Fruit fly (Drosophila melanogaster) whole organism, embryonic: ENCODE results near the gene Egfrap.

Source experiments
- Atf6 ChIP-seq: fragments of 200-800 bp; sonication (Bioruptor generic); IDR thresholded peaks from 2 replicates; pipeline ENCODE4 v1.3.6; 2022; ENCODE audit warnings: missing biosample characterization, missing genetic modification characterization
- Awh ChIP-seq: fragments of 200-800 bp; sonication (Bioruptor generic); IDR thresholded peaks from 2 replicates; pipeline ENCODE4, ENCODE4 v1.3.6; 2022; ENCODE audit warnings: missing biosample characterization, missing genetic modification characterization
- B-H2 ChIP-seq: fragments of 200-800 bp; sonication (Bioruptor generic); optimal IDR thresholded peaks from 2 replicates; lab custom pipeline; 2018; ENCODE audit warnings: missing biosample characterization, mild to moderate bottlenecking, missing genetic modification characterization
- Blimp-1 ChIP-seq: fragments of 200-800 bp; sonication (Bioruptor generic); optimal IDR thresholded peaks from 3 replicates; lab custom pipeline; 2018; ENCODE audit warnings: missing biosample characterization, missing genetic modification characterization, mild to moderate bottlenecking, moderate library complexity, missing genetic modification reagents
- CG10147 ChIP-seq: fragments of 200-800 bp; sonication (Bioruptor generic); optimal IDR thresholded peaks from 2 replicates; lab custom pipeline; 2019; ENCODE audit warnings: missing biosample characterization, mild to moderate bottlenecking, missing genetic modification characterization, moderate library complexity
- CG10543 ChIP-seq: fragments of 200-800 bp; sonication (Bioruptor generic); optimal IDR thresholded peaks from 3 replicates; lab custom pipeline; 2017; ENCODE audit warnings: missing biosample characterization, mild to moderate bottlenecking, missing genetic modification characterization, moderate library complexity
- CG11695 ChIP-seq: fragments of 200-800 bp; sonication (Bioruptor generic); IDR thresholded peaks from 3 replicates; pipeline ENCODE4 v1.3.6; 2022; ENCODE audit warnings: missing biosample characterization, missing genetic modification characterization
- CG11696 ChIP-seq: fragments of 200-800 bp; sonication (Bioruptor generic); IDR thresholded peaks from 2 replicates; pipeline ENCODE4 v1.3.6; 2022; ENCODE audit warnings: missing biosample characterization, missing genetic modification characterization
- CG11723 ChIP-seq: fragments of 200-800 bp; sonication (Bioruptor generic); optimal IDR thresholded peaks from 2 replicates; lab custom pipeline; 2017; ENCODE audit warnings: missing biosample characterization, mild to moderate bottlenecking, missing genetic modification characterization
- CG12299 ChIP-seq: fragments of 200-800 bp; sonication (Bioruptor generic); optimal IDR thresholded peaks from 2 replicates; lab custom pipeline; 2018; ENCODE audit warnings: missing biosample characterization, mild to moderate bottlenecking, missing genetic modification characterization
- CG12769 ChIP-seq: fragments of 200-800 bp; sonication (Bioruptor generic); optimal IDR thresholded peaks from 2 replicates; lab custom pipeline; 2019; ENCODE audit warnings: missing biosample characterization, mild to moderate bottlenecking, missing genetic modification characterization, moderate library complexity
- CG13624 ChIP-seq: fragments of 200-800 bp; sonication (Bioruptor generic); optimal IDR thresholded peaks from 2 replicates; lab custom pipeline; 2016; ENCODE audit warnings: missing biosample characterization, missing genetic modification characterization
- CG15073 ChIP-seq: fragments of 200-800 bp; sonication (Bioruptor generic); optimal IDR thresholded peaks from 2 replicates; lab custom pipeline; 2016; ENCODE audit warnings: missing biosample characterization, missing genetic modification characterization
- CG2875 ChIP-seq: fragments of 200-800 bp; sonication (Bioruptor generic); optimal IDR thresholded peaks from 2 replicates; lab custom pipeline; 2017; ENCODE audit warnings: missing biosample characterization, mild to moderate bottlenecking, missing genetic modification characterization, missing genetic modification reagents
- CG31441 ChIP-seq: fragments of 200-800 bp; sonication (Bioruptor generic); IDR thresholded peaks from 2 replicates; pipeline ENCODE4 v1.3.6; 2022; ENCODE audit warnings: missing biosample characterization, missing genetic modification characterization
- CG33213 ChIP-seq: fragments of 200-800 bp; sonication (Bioruptor generic); optimal IDR thresholded peaks from 3 replicates; lab custom pipeline; 2016; ENCODE audit warnings: missing biosample characterization, missing genetic modification characterization
- CG43689 ChIP-seq: fragments of 200-800 bp; sonication (Bioruptor generic); IDR thresholded peaks from 2 replicates; pipeline ENCODE4 v1.3.6; 2022; ENCODE audit warnings: missing biosample characterization, missing genetic modification characterization
- CG4404 ChIP-seq: fragments of 200-800 bp; sonication (Bioruptor generic); IDR thresholded peaks from 2 replicates; pipeline ENCODE4 v1.3.6; 2022; ENCODE audit warnings: missing biosample characterization, missing genetic modification characterization
- CG6654 ChIP-seq: fragments of 200-800 bp; sonication (Bioruptor generic); optimal IDR thresholded peaks from 2 replicates; lab custom pipeline; 2017; ENCODE audit warnings: missing biosample characterization, mild to moderate bottlenecking, missing genetic modification characterization
- CG8765 ChIP-seq: fragments of 200-800 bp; sonication (Bioruptor generic); IDR thresholded peaks from 2 replicates; pipeline ENCODE4 v1.3.6; 2022; ENCODE audit warnings: missing biosample characterization, missing genetic modification characterization
- CG8944 ChIP-seq: fragments of 200-800 bp; sonication (Bioruptor generic); optimal IDR thresholded peaks from 3 replicates; lab custom pipeline; 2016; ENCODE audit warnings: missing biosample characterization, missing genetic modification characterization
- Dfd ChIP-seq, 2 experiments: fragments of >200 bp; optimal IDR thresholded peaks; 2 replicates each; lab custom pipeline; 2017; ENCODE audit warnings: missing biosample characterization in 2 of 2, missing genetic modification characterization in 2 of 2
- Dip2 ChIP-seq: fragments of 200-800 bp; sonication (Bioruptor generic); IDR thresholded peaks from 2 replicates; pipeline ENCODE4 v1.3.6; 2022; ENCODE audit warnings: missing biosample characterization, missing genetic modification characterization
- Dref ChIP-seq: fragments of 200-800 bp; sonication (Bioruptor generic); IDR thresholded peaks from 2 replicates; pipeline ENCODE4 v1.3.6; 2022; ENCODE audit warnings: missing biosample characterization, missing genetic modification characterization
- Eip74EF ChIP-seq, 2 experiments: fragments of 200-800 bp in 1 of 2; fragments of >200 bp in 1 of 2; sonication (Bioruptor generic) in 1 of 2; optimal IDR thresholded peaks; 2 replicates each; lab custom pipeline; 2017 to 2019; ENCODE audit warnings: missing biosample characterization in 2 of 2, missing genetic modification characterization in 2 of 2, mild to moderate bottlenecking in 1 of 2, moderate library complexity in 1 of 2
- Ets65A ChIP-seq: fragments of 200-800 bp; sonication (Bioruptor generic); peaks from one replicate; lab custom pipeline; 2016; ENCODE audit warnings: missing biosample characterization, missing genetic modification characterization
- HLH54F ChIP-seq: fragments of 200-800 bp; sonication (Bioruptor generic); optimal IDR thresholded peaks from 3 replicates; lab custom pipeline; 2016; ENCODE audit warnings: missing biosample characterization, missing genetic modification characterization
- MESR4 ChIP-seq: fragments of 200-800 bp; sonication (Bioruptor generic); optimal IDR thresholded peaks from 2 replicates; lab custom pipeline; 2018; ENCODE audit warnings: missing biosample characterization, mild to moderate bottlenecking, missing genetic modification characterization, moderate library complexity
- Trl ChIP-seq, 3 experiments: fragments of >200 bp in 2 of 3; fragments of 200-800 bp in 1 of 3; sonication (Bioruptor generic) in 1 of 3; optimal IDR thresholded peaks; 2 replicates in 1 of 3; 3 replicates in 2 of 3; lab custom pipeline; 2016 to 2017; ENCODE audit warnings: missing biosample characterization in 1 of 3, missing genetic modification characterization in 1 of 3
- YL-1 ChIP-seq: fragments of 200-800 bp; sonication (Bioruptor generic); optimal IDR thresholded peaks from 3 replicates; lab custom pipeline; 2017; ENCODE audit warnings: missing biosample characterization, mild to moderate bottlenecking, missing genetic modification characterization
- crol ChIP-seq: fragments of 200-800 bp; sonication (Bioruptor generic); IDR thresholded peaks from 2 replicates; pipeline ENCODE4 v1.3.6; 2022; ENCODE audit warnings: missing biosample characterization, missing genetic modification characterization
- crp ChIP-seq, 2 experiments: fragments of 200-800 bp; sonication (Bioruptor generic); optimal IDR thresholded peaks; 2 replicates in 1 of 2; 3 replicates in 1 of 2; lab custom pipeline; 2017; ENCODE audit warnings: missing biosample characterization in 2 of 2, missing genetic modification characterization in 2 of 2, mild to moderate bottlenecking in 1 of 2, moderate library complexity in 1 of 2
- cwo ChIP-seq: fragments of 200-800 bp; sonication (Bioruptor generic); optimal IDR thresholded peaks from 3 replicates; lab custom pipeline; 2017; ENCODE audit warnings: missing biosample characterization, missing genetic modification characterization, mild to moderate bottlenecking, moderate library complexity, missing genetic modification reagents
- ewg ChIP-seq: fragments of 200-800 bp; sonication (Bioruptor generic); optimal IDR thresholded peaks from 3 replicates; lab custom pipeline; 2017; ENCODE audit warnings: mild to moderate bottlenecking, missing biosample characterization, missing genetic modification reagents, missing genetic modification characterization
- gt ChIP-seq: fragments of 200-800 bp; sonication (Bioruptor generic); IDR thresholded peaks from 2 replicates; pipeline ENCODE4 v1.3.6; 2022; ENCODE audit warnings: missing biosample characterization, missing genetic modification characterization
- h ChIP-seq: fragments of >200 bp; optimal IDR thresholded peaks from 2 replicates; lab custom pipeline; 2017
- knrl ChIP-seq: fragments of 200-800 bp; sonication (Bioruptor generic); IDR thresholded peaks from 3 replicates; pipeline ENCODE4 v1.3.6; 2022; ENCODE audit warnings: missing biosample characterization, missing genetic modification characterization; ENCODE audit not compliant: partially characterized antibody
- lmd ChIP-seq: fragments of 200-800 bp; sonication (Bioruptor generic); IDR thresholded peaks from 2 replicates; pipeline ENCODE4 v1.3.6; 2022; ENCODE audit warnings: missing biosample characterization, missing genetic modification characterization
- nerfin-1 ChIP-seq: fragments of 200-800 bp; sonication (Bioruptor generic); optimal IDR thresholded peaks from 3 replicates; lab custom pipeline; 2019; ENCODE audit warnings: missing biosample characterization, mild to moderate bottlenecking, missing genetic modification characterization, moderate library complexity
- pros ChIP-seq: fragments of 200-800 bp; sonication (Bioruptor generic); optimal IDR thresholded peaks from 3 replicates; lab custom pipeline; 2019; ENCODE audit warnings: missing biosample characterization, mild to moderate bottlenecking, missing genetic modification characterization, moderate library complexity
- psq ChIP-seq: fragments of 200-800 bp; sonication (Bioruptor generic); optimal IDR thresholded peaks from 2 replicates; lab custom pipeline; 2017; ENCODE audit warnings: missing biosample characterization, missing genetic modification characterization
- repo ChIP-seq: fragments of 200-800 bp; sonication (Bioruptor generic); optimal IDR thresholded peaks from 2 replicates; lab custom pipeline; 2016; ENCODE audit warnings: missing biosample characterization, missing genetic modification characterization
- sima ChIP-seq: fragments of 200-800 bp; sonication (Bioruptor generic); optimal IDR thresholded peaks from 2 replicates; lab custom pipeline; 2016; ENCODE audit warnings: missing biosample characterization, missing genetic modification characterization
- slp2 ChIP-seq: fragments of 200-800 bp; sonication (Bioruptor generic); optimal IDR thresholded peaks from 2 replicates; lab custom pipeline; 2016; ENCODE audit warnings: missing biosample characterization, missing genetic modification characterization
- trem ChIP-seq: fragments of 200-800 bp; optimal IDR thresholded peaks from 3 replicates; lab custom pipeline; 2019; ENCODE audit warnings: missing biosample characterization, mild to moderate bottlenecking, missing genetic modification characterization, moderate library complexity
- unc-4 ChIP-seq: fragments of 200-800 bp; sonication (Bioruptor generic); IDR thresholded peaks from 2 replicates; pipeline ENCODE4 v1.3.6; 2022; ENCODE audit warnings: missing biosample characterization, missing genetic modification characterization; ENCODE audit not compliant: partially characterized antibody

The Egfrap gene

dm6 chr3L:5922005-5922685 is 28.3 kb downstream of the Egfrap start, which contains the start of gene CG32407 (continued):
- TF ChIP-seq CG8944 (GFP tag; lab: Kevin White, UChicago) (no peak), CG12299 (tag; lab: Kevin White, UChicago) (no peak), pros (GFP tag; lab: Kevin White, UChicago) (peak; percentile 65), B-H2 (GFP tag; lab: Kevin White, UChicago) (no peak), gt (GFP tag; lab: Robert Waterston, UW) (no peak), Dfd (GFP tag; optimal IDR thresholded peaks at IDR 0.05; lab: Kevin White, UChicago) (no peak), Ets65A (GFP tag; lab: Kevin White, UChicago) (no peak), CG11723 (GFP tag; lab: Kevin White, UChicago) (peak; percentile 18), CG43689 (GFP tag; lab: Robert Waterston, UW) (no peak), repo (GFP tag; lab: Kevin White, UChicago) (peak; percentile 2), trem (no peak)
- TF ChIP-seq, all 482 proteins: peak for 63

DNA sequence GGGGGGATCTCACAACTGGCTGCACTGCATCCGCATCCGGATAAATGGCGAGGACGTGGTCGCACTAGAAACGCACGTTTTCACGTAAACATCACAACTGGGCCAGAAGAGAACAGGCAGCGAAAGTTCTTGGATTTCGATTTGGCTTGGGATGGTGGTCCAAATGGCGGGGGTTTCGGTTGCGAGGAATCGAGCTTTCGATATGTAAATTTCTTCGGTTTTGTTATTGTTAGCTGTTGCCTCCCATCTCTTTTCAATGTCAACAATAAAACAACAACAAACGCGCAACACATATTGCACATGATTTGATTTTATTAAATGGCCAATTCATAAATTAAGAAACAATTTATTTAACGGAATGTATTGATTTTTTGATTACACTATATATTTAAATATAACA is 29.2 kb downstream of the Egfrap start, which contains the start of gene PXo:
Gene PXo (minus strand): TSS at position 101 of the 400 bp plus-strand sequence.
- TF ChIP-seq CG13624 (GFP tag; lab: Kevin White, UChicago) (no peak), Atf6 (GFP tag; lab: Robert Waterston, UW) (no peak), trem (no peak), CG8765 (GFP tag; lab: Robert Waterston, UW) (no peak), CG6654 (GFP tag; lab: Kevin White, UChicago) (no peak), Dref (GFP tag; lab: Robert Waterston, UW) (no peak), slp2 (no peak), lmd (GFP tag; lab: Robert Waterston, UW) (no peak), HLH54F (GFP tag; lab: Kevin White, UChicago) (no peak), CG33213 (GFP tag; lab: Kevin White, UChicago) (no peak), CG10147 (GFP tag; lab: Kevin White, UChicago) (no peak), crol (GFP tag; lab: Robert Waterston, UW) (peak; percentile 67), h (lab: Kevin White, UChicago) (no peak), Dip2 (GFP tag; lab: Robert Waterston, UW) (no peak), MESR4 (GFP tag; lab: Kevin White, UChicago) (peak; percentile 1), CG2875 (GFP tag; lab: Kevin White, UChicago) (no peak), crp (GFP tag; optimal IDR thresholded peaks at IDR 0.05; lab: Kevin White, UChicago) (peak in 1 of 2 experiments; percentile 31), CG4404 (GFP tag; lab: Robert Waterston, UW) (no peak), CG12769 (peak; percentile 10)

DNA sequence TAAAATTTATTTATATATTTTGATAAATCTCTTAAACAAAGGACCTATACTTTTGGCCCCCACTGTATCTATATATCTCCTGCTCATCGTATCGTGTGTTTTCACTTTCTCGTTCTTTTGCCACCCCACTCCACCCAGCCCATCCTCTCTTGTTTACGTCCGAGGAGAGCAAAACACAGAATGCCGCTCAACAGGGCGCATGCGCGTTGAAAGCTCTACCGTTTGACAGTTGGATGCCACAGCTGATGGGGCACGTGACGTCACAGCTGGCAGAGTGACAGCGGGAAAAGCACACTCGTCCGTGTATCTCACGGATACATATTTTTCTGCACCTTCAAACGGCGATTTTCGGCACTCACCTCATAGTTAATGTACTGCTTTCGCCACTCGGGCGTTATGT is 29.7 kb downstream of the Egfrap start:
- TF ChIP-seq unc-4 (GFP tag; lab: Robert Waterston, UW), result 0 out of 2 replicates have a peak, but pooled peaks have one; percentile 34
- no peak for TF ChIP-seq nerfin-1
- peak; percentile 22 for TF ChIP-seq Blimp-1 (GFP tag; lab: Kevin White, UChicago)
- 0 out of 2 replicates have a peak, but pooled peaks have one; percentile 9 for TF ChIP-seq Awh
- 0 out of 2 replicates have a peak, but pooled peaks have one; percentile 12 for TF ChIP-seq CG31441 (GFP tag; lab: Robert Waterston, UW)
- peak; percentile 86 for TF ChIP-seq ewg (GFP tag; lab: Kevin White, UChicago)
- no peak for TF ChIP-seq sima (GFP tag; lab: Kevin White, UChicago)
- TF ChIP-seq crp (GFP tag; optimal IDR thresholded peaks at IDR 0.05; lab: Kevin White, UChicago), result peak in 1 of 2 experiments; percentile 71
- peak in 1 of 2 experiments; percentile 17 for TF ChIP-seq Trl (optimal IDR thresholded peaks at IDR 0.05; lab: Kevin White, UChicago)
- no peak for TF ChIP-seq Trl (GFP tag; optimal IDR thresholded peaks at IDR 0.05; lab: Kevin White, UChicago)
- peak; percentile 47 for TF ChIP-seq CG11696 (GFP tag; lab: Robert Waterston, UW)
- peak; percentile 0 for TF ChIP-seq cwo (GFP tag; lab: Kevin White, UChicago)
- TF ChIP-seq YL-1, result peak; percentile 35
- peak; percentile 4 for TF ChIP-seq CG10543 (GFP tag; lab: Kevin White, UChicago)
- TF ChIP-seq knrl (GFP tag; lab: Robert Waterston, UW), result peak; percentile 23; the same call in 1 of the 3 replicates
- TF ChIP-seq psq (GFP tag; lab: Kevin White, UChicago), result peak; percentile 64
- no peak for TF ChIP-seq Eip74EF (GFP tag; optimal IDR thresholded peaks at IDR 0.05; lab: Kevin White, UChicago)
- TF ChIP-seq CG15073 (GFP tag; lab: Kevin White, UChicago), result no peak
- 0 out of 3 replicates have a peak, but pooled peaks have one; percentile 34 for TF ChIP-seq CG11695
